Fruit fly (Drosophila melanogaster) whole organism, embryonic: ENCODE data around the gene CG46456.

Experiments used
- Atf3 ChIP-seq: fragments of 200-800 bp; sonication (Bioruptor generic); optimal IDR thresholded peaks from 3 replicates; lab custom pipeline; 2016; ENCODE audit warnings: missing biosample characterization, missing genetic modification characterization
- Atf6 ChIP-seq: fragments of 200-800 bp; sonication (Bioruptor generic); IDR thresholded peaks from 2 replicates; pipeline ENCODE4 v1.3.6; 2022; ENCODE audit warnings: missing biosample characterization, missing genetic modification characterization
- CG12391 ChIP-seq: fragments of 200-800 bp; sonication (Bioruptor generic); optimal IDR thresholded peaks from 3 replicates; lab custom pipeline; 2018; ENCODE audit warnings: missing biosample characterization, mild to moderate bottlenecking, missing genetic modification characterization, moderate library complexity
- CG15269 ChIP-seq: fragments of 200-800 bp; sonication (Bioruptor generic); optimal IDR thresholded peaks from 2 replicates; lab custom pipeline; 2018; ENCODE audit warnings: missing biosample characterization, mild to moderate bottlenecking, missing genetic modification characterization, moderate library complexity
- CG15479 ChIP-seq: fragments of 200-800 bp; sonication (Bioruptor generic); optimal IDR thresholded peaks from 3 replicates; lab custom pipeline; 2019; ENCODE audit warnings: missing biosample characterization, mild to moderate bottlenecking, missing genetic modification characterization, moderate library complexity
- CG15514 ChIP-seq: fragments of 200-800 bp; sonication (Bioruptor generic); optimal IDR thresholded peaks from 3 replicates; lab custom pipeline; 2017; ENCODE audit warnings: missing biosample characterization, missing genetic modification characterization, mild to moderate bottlenecking, moderate library complexity, missing genetic modification reagents
- CG1602 ChIP-seq: fragments of 200-800 bp; sonication (Bioruptor generic); optimal IDR thresholded peaks from 3 replicates; lab custom pipeline; 2016; ENCODE audit warnings: missing biosample characterization, missing genetic modification characterization
- CG17359 ChIP-seq: fragments of 200-800 bp; sonication (Bioruptor generic); optimal IDR thresholded peaks from 3 replicates; lab custom pipeline; 2018; ENCODE audit warnings: missing biosample characterization, mild to moderate bottlenecking, missing genetic modification characterization, moderate library complexity
- CG2120 ChIP-seq: fragments of 200-800 bp; sonication (Bioruptor generic); optimal IDR thresholded peaks from 3 replicates; lab custom pipeline; 2016; ENCODE audit warnings: missing biosample characterization, missing genetic modification characterization
- CG2129 ChIP-seq: fragments of 200-800 bp; sonication (Bioruptor generic); IDR thresholded peaks from 2 replicates; pipeline ENCODE4 v1.3.6; 2022; ENCODE audit warnings: missing biosample characterization, missing genetic modification characterization; ENCODE audit not compliant: partially characterized antibody
- CG2678 ChIP-seq: fragments of 200-800 bp; sonication (Bioruptor generic); optimal IDR thresholded peaks from 3 replicates; lab custom pipeline; 2019; ENCODE audit warnings: missing biosample characterization, mild to moderate bottlenecking, missing genetic modification characterization, moderate library complexity
- CG6689 ChIP-seq: fragments of 200-800 bp; sonication (Bioruptor generic); IDR thresholded peaks from 2 replicates; pipeline ENCODE4 v1.3.6; 2022; ENCODE audit warnings: missing biosample characterization, missing genetic modification characterization
- CG6813 ChIP-seq: fragments of 200-800 bp; sonication (Bioruptor generic); optimal IDR thresholded peaks from 2 replicates; lab custom pipeline; 2017; ENCODE audit warnings: missing biosample characterization, missing genetic modification characterization, mild to moderate bottlenecking, moderate library complexity, missing genetic modification reagents
- CG7556 ChIP-seq: fragments of 200-800 bp; sonication (Bioruptor generic); optimal IDR thresholded peaks from 2 replicates; lab custom pipeline; 2017; ENCODE audit warnings: missing biosample characterization, mild to moderate bottlenecking, missing genetic modification characterization
- CG7839 ChIP-seq: fragments of 200-800 bp; sonication (Bioruptor generic); optimal IDR thresholded peaks from 3 replicates; lab custom pipeline; 2018; ENCODE audit warnings: missing biosample characterization, mild to moderate bottlenecking, missing genetic modification characterization, moderate library complexity
- CoRest ChIP-seq: fragments of 200-800 bp; sonication (Bioruptor generic); optimal IDR thresholded peaks from 3 replicates; lab custom pipeline; 2018; ENCODE audit warnings: missing biosample characterization, mild to moderate bottlenecking, missing genetic modification characterization, moderate library complexity
- Dbx ChIP-seq: fragments of 200-800 bp; sonication (Bioruptor generic); IDR thresholded peaks from 3 replicates; pipeline ENCODE4 v1.3.6; 2022; ENCODE audit warnings: missing biosample characterization, missing genetic modification characterization
- Fer3 ChIP-seq: fragments of 200-800 bp; sonication (Bioruptor generic); optimal IDR thresholded peaks from 2 replicates; lab custom pipeline; 2018; ENCODE audit warnings: missing biosample characterization, mild to moderate bottlenecking, missing genetic modification characterization, moderate library complexity
- Hmr ChIP-seq: fragments of 200-800 bp; sonication (Bioruptor generic); optimal IDR thresholded peaks from 3 replicates; lab custom pipeline; 2017; ENCODE audit warnings: mild to moderate bottlenecking, missing biosample characterization, missing genetic modification reagents, missing genetic modification characterization
- Hr51 ChIP-seq, 2 experiments: fragments of 200-800 bp; sonication (Bioruptor generic); optimal IDR thresholded peaks; 2 replicates in 1 of 2; 3 replicates in 1 of 2; lab custom pipeline; 2016 to 2018; ENCODE audit warnings: missing biosample characterization in 2 of 2, missing genetic modification characterization in 2 of 2, mild to moderate bottlenecking in 1 of 2, moderate library complexity in 1 of 2
- Meics ChIP-seq: fragments of 200-800 bp; sonication (Bioruptor generic); optimal IDR thresholded peaks from 2 replicates; lab custom pipeline; 2017; ENCODE audit warnings: missing biosample characterization, mild to moderate bottlenecking, missing genetic modification characterization
- Rfx ChIP-seq: fragments of 200-800 bp; sonication (Bioruptor generic); IDR thresholded peaks from 2 replicates; pipeline ENCODE4 v1.3.6; 2022; ENCODE audit warnings: missing biosample characterization, missing genetic modification characterization
- Xbp1 ChIP-seq: fragments of 200-800 bp; sonication (Bioruptor generic); optimal IDR thresholded peaks from 3 replicates; lab custom pipeline; 2016; ENCODE audit warnings: missing biosample characterization, mild to moderate bottlenecking, missing genetic modification characterization
- ab ChIP-seq: fragments of 200-800 bp; sonication (Bioruptor generic); optimal IDR thresholded peaks from 2 replicates; lab custom pipeline; 2016; ENCODE audit warnings: missing biosample characterization, missing genetic modification characterization
- dati ChIP-seq: fragments of 200-800 bp; sonication (Bioruptor generic); IDR thresholded peaks from 2 replicates; pipeline ENCODE4 v1.3.6; 2022; ENCODE audit warnings: missing biosample characterization, missing genetic modification characterization
- dmrt99B ChIP-seq: fragments of 200-800 bp; sonication (Bioruptor generic); optimal IDR thresholded peaks from 2 replicates; lab custom pipeline; 2018; ENCODE audit warnings: missing biosample characterization, mild to moderate bottlenecking, missing genetic modification characterization, moderate library complexity
- grau ChIP-seq: fragments of 200-800 bp; optimal IDR thresholded peaks from 3 replicates; lab custom pipeline; 2019; ENCODE audit warnings: missing biosample characterization, mild to moderate bottlenecking, missing genetic modification characterization, moderate library complexity
- lmd ChIP-seq: fragments of 200-800 bp; sonication (Bioruptor generic); IDR thresholded peaks from 2 replicates; pipeline ENCODE4 v1.3.6; 2022; ENCODE audit warnings: missing biosample characterization, missing genetic modification characterization
- mam ChIP-seq: fragments of 200-800 bp; sonication (Bioruptor generic); optimal IDR thresholded peaks from 3 replicates; lab custom pipeline; 2016; ENCODE audit warnings: missing biosample characterization, missing genetic modification characterization
- nerfin-1 ChIP-seq: fragments of 200-800 bp; sonication (Bioruptor generic); optimal IDR thresholded peaks from 3 replicates; lab custom pipeline; 2019; ENCODE audit warnings: missing biosample characterization, mild to moderate bottlenecking, missing genetic modification characterization, moderate library complexity
- nmo ChIP-seq: fragments of 200-800 bp; sonication (Bioruptor generic); optimal IDR thresholded peaks from 2 replicates; lab custom pipeline; 2018; ENCODE audit warnings: missing biosample characterization, mild to moderate bottlenecking, missing genetic modification characterization, moderate library complexity
- slbo ChIP-seq: fragments of 200-800 bp; sonication (Bioruptor generic); IDR thresholded peaks from 2 replicates; pipeline ENCODE4 v1.3.6; 2022; ENCODE audit warnings: missing biosample characterization, missing genetic modification characterization
- so ChIP-seq: fragments of 200-800 bp; sonication (Bioruptor generic); IDR thresholded peaks from 3 replicates; pipeline ENCODE4 v1.3.6; 2022; ENCODE audit warnings: missing biosample characterization, missing genetic modification characterization

The CG46456 gene

dm6 chr3L:5297237-5297636 is 57.9 kb downstream of the CG46456 start (continued):
- TF ChIP-seq dmrt99B (tag; lab: Kevin White, UChicago) (peak; percentile 36), CG15269 (tag; lab: Kevin White, UChicago) (peak; percentile 45), Atf3 (no peak), CG2678 (tag; lab: Kevin White, UChicago) (peak; percentile 66), CG2129 (GFP tag; lab: Robert Waterston, UW) (no peak), Hr51 (GFP tag; optimal IDR thresholded peaks at IDR 0.05; lab: Kevin White, UChicago) (peak in 1 of 2 experiments; percentile 45), CG15514 (GFP tag; lab: Kevin White, UChicago) (peak; percentile 19), CG7556 (GFP tag; lab: Kevin White, UChicago) (peak; percentile 18), CG15479 (GFP tag; lab: Kevin White, UChicago) (no peak), Dbx (GFP tag; lab: Robert Waterston, UW) (0 out of 3 replicates have a peak, but pooled peaks have one; percentile 23), CG7839 (tag; lab: Kevin White, UChicago) (peak; percentile 32), nmo (GFP tag; lab: Kevin White, UChicago) (peak; percentile 1), Hmr (GFP tag; lab: Kevin White, UChicago) (peak; percentile 31), CG1602 (no peak), so (peak; percentile 57; the same call in 1 of the 3 replicates), Fer3 (tag; lab: Kevin White, UChicago) (peak; percentile 43), nerfin-1 (tag; lab: Kevin White, UChicago) (no peak), Rfx (GFP tag; lab: Robert Waterston, UW) (peak; percentile 44; the same call in 1 of the 2 replicates), CG6689 (GFP tag; lab: Robert Waterston, UW) (no peak), CG12391 (peak; percentile 14), Xbp1 (peak; percentile 4), lmd (GFP tag; lab: Robert Waterston, UW) (0 out of 2 replicates have a peak, but pooled peaks have one; percentile 18), ab (GFP tag; lab: Kevin White, UChicago) (no peak), dati (GFP tag; lab: Robert Waterston, UW) (no peak), Meics (GFP tag; lab: Kevin White, UChicago) (peak; percentile 28), mam (GFP tag; lab: Kevin White, UChicago) (peak; percentile 4), CG2120 (GFP tag; lab: Kevin White, UChicago) (peak; percentile 62), grau (tag; lab: Kevin White, UChicago) (peak; percentile 42), Atf6 (GFP tag; lab: Robert Waterston, UW) (peak; percentile 48; the same call in 1 of the 2 replicates), slbo (peak; percentile 60), CG17359 (tag; lab: Kevin White, UChicago) (peak; percentile 11), CoRest (tag; lab: Kevin White, UChicago) (peak; percentile 29), CG6813 (peak; percentile 3)
